Worm (Caenorhabditis elegans) whole organism, L4/young adult: ENCODE results near the gene col-163.

ENCODE experiments used
- W03F9.2 ChIP-seq: fragments of 150-350 bp; optimal IDR thresholded peaks from 2 replicates; lab custom pipeline; 2014; ENCODE audit warnings: missing biosample characterization, missing genetic modification characterization
- dao-5 ChIP-seq: sonication (generic microtip); optimal IDR thresholded peaks from 2 replicates; lab custom pipeline; 2016; ENCODE audit warnings: missing genotype, missing genetic modification characterization, moderate library complexity, missing compliant biosample characterization
- him-1 ChIP-seq: sonication (generic microtip); optimal IDR thresholded peaks from 2 replicates; lab custom pipeline; 2016; ENCODE audit warnings: missing genotype, missing genetic modification reagents, missing genetic modification characterization, missing compliant biosample characterization

DNA sequence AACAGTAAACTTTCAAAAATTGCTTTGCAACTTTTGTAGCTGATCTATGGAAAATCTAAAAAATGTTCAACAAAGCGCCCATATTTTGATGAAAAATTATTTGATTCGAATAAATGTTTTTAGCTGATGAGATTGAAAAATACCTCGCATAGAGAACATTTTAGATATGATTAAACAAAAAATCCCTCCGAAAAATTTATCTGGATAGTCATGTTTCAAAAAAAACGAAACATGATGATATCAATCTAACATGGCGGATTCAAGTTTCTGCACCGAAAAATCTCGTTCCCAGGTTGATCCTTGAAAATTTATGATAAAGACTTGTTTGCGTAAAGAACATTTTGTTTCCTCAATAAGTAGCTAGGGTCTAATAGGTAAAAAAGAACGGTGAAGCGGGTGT lies 8.8 kb downstream of the col-163 start, which contains the start of gene ttr-12:
- TF ChIP-seq him-1 (tag; lab: Kevin White, UChicago) (no peak), W03F9.2 (no peak), dao-5 (tag; lab: Kevin White, UChicago) (no peak)
